Worm (Caenorhabditis elegans): Measurements from ENCODE around the gene K04A8.19.
"Not testable (repeated sequence)": the region's sequence is repeated elsewhere in the genome, so short reads cannot be mapped to it uniquely, and the experiment has no call there.

K04A8.19 gene

ce11 chrV:6554308-6554707, at the start of gene K04A8.19:
Gene K04A8.19 (minus strand): TSS chrV:6554408.
- TF ChIP-seq nhr-129 (tag; optimal IDR thresholded peaks at IDR 0.05) (no peak), gmeb-1 (tag; optimal IDR thresholded peaks at IDR 0.05) (no peak), R02D3.7 (tag; optimal IDR thresholded peaks at IDR 0.05) (no peak), nhr-25 (tag; optimal IDR thresholded peaks at IDR 0.05) (no peak), ZK546.5 (tag; optimal IDR thresholded peaks at IDR 0.05) (no peak), elt-1 (tag; optimal IDR thresholded peaks at IDR 0.05) (no peak), blmp-1 (tag; optimal IDR thresholded peaks at IDR 0.05; ENCODE audit: insufficient read depth) (no peak)

- TF ChIP-seq elt-3 (tag; optimal IDR thresholded peaks at IDR 0.05), result no peak
- TF ChIP-seq nhr-129 (tag; optimal IDR thresholded peaks at IDR 0.05), result no peak
Observed at ce11 chrV:6602556-6603062, 48.4 kb upstream of the K04A8.19 start, which contains the start of gene ZK1055.6. Gene ZK1055.6 (minus strand): TSS chrV:6602606.

ce11 chrV:6593700-6594244, 39.6 kb upstream of the K04A8.19 start, which contains the start of gene hcp-1:
Gene hcp-1 (plus strand): TSS chrV:6594194.
- peak; percentile 10 for TF ChIP-seq fos-1 (tag; optimal IDR thresholded peaks at IDR 0.05)
- TF ChIP-seq unc-55 (GFP tag; optimal IDR thresholded peaks at IDR 0.05), result peak; percentile 46
- TF ChIP-seq ama-1 (optimal IDR thresholded peaks at IDR 0.05), result no peak
- no peak for TF ChIP-seq F13H6.1 (tag; optimal IDR thresholded peaks at IDR 0.05)
- no peak for TF ChIP-seq lin-11 (tag; optimal IDR thresholded peaks at IDR 0.05)
- TF ChIP-seq gmeb-1 (tag; optimal IDR thresholded peaks at IDR 0.05), result peak; percentile 84
- TF ChIP-seq ztf-1 (GFP tag; conservative IDR thresholded peaks at IDR 0.05), result no peak

ce11 chrV:6590283-6590682, 36.1 kb upstream of the K04A8.19 start, which contains the start of gene ZK1055.2:
Gene ZK1055.2 (plus strand): TSS chrV:6590583.
- TF ChIP-seq zag-1 (tag; optimal IDR thresholded peaks at IDR 0.05) (no peak), elt-1 (tag; optimal IDR thresholded peaks at IDR 0.05) (no peak), sem-4 (tag; optimal IDR thresholded peaks at IDR 0.05) (no peak), snpc-4 (tag; optimal IDR thresholded peaks at IDR 0.05) (no peak)

- TF ChIP-seq dmd-4 (tag; optimal IDR thresholded peaks at IDR 0.05); lin-13 (GFP tag; optimal IDR thresholded peaks at IDR 0.05); lsy-2 (tag; optimal IDR thresholded peaks at IDR 0.05): not testable (repeated sequence)
Observed at ce11 chrV:6581762-6582161, 27.6 kb upstream of the K04A8.19 start, which contains the start of gene ZK1055.4. Gene ZK1055.4 (plus strand): TSS chrV:6582062.

- TF ChIP-seq nhr-12 (tag; optimal IDR thresholded peaks at IDR 0.05) (no peak), egl-27 (tag; optimal IDR thresholded peaks at IDR 0.05) (no peak), fos-1 (tag; optimal IDR thresholded peaks at IDR 0.05) (peak; percentile 74), nhr-77 (tag; optimal IDR thresholded peaks at IDR 0.05) (no peak)
Observed at ce11 chrV:6579992-6580391, 25.8 kb upstream of the K04A8.19 start, which contains the start of gene EGAP9.3. Gene EGAP9.3 (minus strand): TSS chrV:6580122.

ce11 chrV:6576567-6576966, 22.4 kb upstream of the K04A8.19 start, which contains the start of gene EGAP9.4:
Gene EGAP9.4 (plus strand): TSS chrV:6576867.
- no peak for TF ChIP-seq gmeb-1 (tag; optimal IDR thresholded peaks at IDR 0.05)
- TF ChIP-seq nhr-129 (tag; optimal IDR thresholded peaks at IDR 0.05), result no peak
- TF ChIP-seq nhr-23 (tag; optimal IDR thresholded peaks at IDR 0.05), result no peak
- no peak for TF ChIP-seq nhr-25 (tag; optimal IDR thresholded peaks at IDR 0.05)
- no peak for TF ChIP-seq aly-2 (tag; optimal IDR thresholded peaks at IDR 0.05)
- no peak for TF ChIP-seq R02D3.7 (tag; optimal IDR thresholded peaks at IDR 0.05)
- no peak for TF ChIP-seq lin-11 (tag; optimal IDR thresholded peaks at IDR 0.05)
- TF ChIP-seq mbf-1 (tag; optimal IDR thresholded peaks at IDR 0.05), result no peak
- no peak for TF ChIP-seq dmd-4 (tag; optimal IDR thresholded peaks at IDR 0.05)
- no peak for TF ChIP-seq crh-2 (tag; optimal IDR thresholded peaks at IDR 0.05)
- no peak for TF ChIP-seq nhr-6 (tag; optimal IDR thresholded peaks at IDR 0.05)
- TF ChIP-seq alr-1 (tag; optimal IDR thresholded peaks at IDR 0.05), result no peak
- TF ChIP-seq peb-1 (tag; optimal IDR thresholded peaks at IDR 0.05), result no peak
- TF ChIP-seq nhr-10 (tag; optimal IDR thresholded peaks at IDR 0.05), result no peak
- no peak for TF ChIP-seq nhr-11 (tag; optimal IDR thresholded peaks at IDR 0.05)
- no peak for TF ChIP-seq zag-1 (tag; optimal IDR thresholded peaks at IDR 0.05)
- no peak for TF ChIP-seq nhr-21 (tag; optimal IDR thresholded peaks at IDR 0.05)
- no peak for TF ChIP-seq ztf-1 (GFP tag; conservative IDR thresholded peaks at IDR 0.05)

Data from whole organism, L2 larva.